Worm (Caenorhabditis elegans): ENCODE measurements around the gene ZK1248.11.

The ZK1248.11 gene

ce11 chrII:5801075-5801474 is 27.3 kb downstream of the ZK1248.11 start, which contains the start of the genes K05F1.9 and K05F1.1:
Gene K05F1.9, minus strand, starts transcription at chrII:5801175.
Gene K05F1.1, plus strand, starts transcription at chrII:5801382.
- TF ChIP-seq snpc-4 (tag; optimal IDR thresholded peaks at IDR 0.05) (no peak), nhr-84 (tag; optimal IDR thresholded peaks at IDR 0.05) (no peak), dpl-1 (GFP tag; optimal IDR thresholded peaks at IDR 0.05) (no peak), tlp-1 (tag; optimal IDR thresholded peaks at IDR 0.05) (no peak), pag-3 (tag; optimal IDR thresholded peaks at IDR 0.05; ENCODE audit: borderline replicate concordance, insufficient read depth) (no peak), isw-1 (GFP tag; IDR thresholded peaks at IDR 0.05) (no peak), aha-1 (tag; optimal IDR thresholded peaks at IDR 0.05) (no peak), ztf-11 (tag; optimal IDR thresholded peaks at IDR 0.05) (no peak), mab-9 (GFP tag; IDR thresholded peaks at IDR 0.05) (no peak), unc-62 (GFP tag; optimal IDR thresholded peaks at IDR 0.05) (no peak), ets-5 (GFP tag; IDR thresholded peaks at IDR 0.05) (no peak), nhr-85 (tag) (no peak), ceh-82 (tag; optimal IDR thresholded peaks at IDR 0.05) (no peak), C04F5.9 (tag; optimal IDR thresholded peaks at IDR 0.05) (no peak), efl-1 (optimal IDR thresholded peaks at IDR 0.05) (no peak), efl-1 (GFP tag; optimal IDR thresholded peaks at IDR 0.05 in 1 of 2) (no peak), hlh-4 (tag; optimal IDR thresholded peaks at IDR 0.05) (no peak), xbp-1 (tag; optimal IDR thresholded peaks at IDR 0.05) (no peak)

ce11 chrII:5799553-5799952 is 28.8 kb downstream of the ZK1248.11 start, which contains the start of gene K05F1.8:
Gene K05F1.8, minus strand, starts transcription at chrII:5799653.
- no peak for TF ChIP-seq tbx-2 (tag; optimal IDR thresholded peaks at IDR 0.05)
- TF ChIP-seq elt-3 (tag; optimal IDR thresholded peaks at IDR 0.05) = no peak
- no peak for TF ChIP-seq ztf-11 (tag; optimal IDR thresholded peaks at IDR 0.05)
- no peak for TF ChIP-seq mep-1 (tag; optimal IDR thresholded peaks at IDR 0.05)
- no peak for TF ChIP-seq skn-1 (tag; optimal IDR thresholded peaks at IDR 0.05)
- no peak for TF ChIP-seq snpc-4 (tag; optimal IDR thresholded peaks at IDR 0.05)
- no peak for TF ChIP-seq ceh-88 (GFP tag; IDR thresholded peaks at IDR 0.05)
- TF ChIP-seq snu-23 (GFP tag; optimal IDR thresholded peaks at IDR 0.05) = no peak
- no peak for TF ChIP-seq unc-130 (tag; optimal IDR thresholded peaks at IDR 0.05)
- no peak for TF ChIP-seq lin-39 (tag; optimal IDR thresholded peaks at IDR 0.05)
- no peak for TF ChIP-seq nhr-85 (tag)
- no peak for TF ChIP-seq egl-13 (tag; optimal IDR thresholded peaks at IDR 0.05)

ce11 chrII:5797348-5797977 is 30.9 kb downstream of the ZK1248.11 start, which contains the start of the genes msp-63 and msp-142:
Gene msp-63, minus strand, starts transcription at chrII:5797448.
Gene msp-142, plus strand, starts transcription at chrII:5797927.
- TF ChIP-seq ztf-11 (tag; optimal IDR thresholded peaks at IDR 0.05) = no peak
- no peak for TF ChIP-seq zag-1 (tag; optimal IDR thresholded peaks at IDR 0.05)
- no peak for TF ChIP-seq skn-1 (tag; optimal IDR thresholded peaks at IDR 0.05)
- no peak for TF ChIP-seq mab-9 (GFP tag; IDR thresholded peaks at IDR 0.05)
- TF ChIP-seq pqm-1 (tag; optimal IDR thresholded peaks at IDR 0.05) = no peak
- no peak for TF ChIP-seq nhr-12 (tag; optimal IDR thresholded peaks at IDR 0.05)

ce11 chrII:5794195-5794594 is 34.2 kb downstream of the ZK1248.11 start, which contains the start of gene acdh-8:
Gene acdh-8, plus strand, starts transcription at chrII:5794495.
- TF ChIP-seq fos-1 (tag; optimal IDR thresholded peaks at IDR 0.05) (no peak), pqm-1 (tag; optimal IDR thresholded peaks at IDR 0.05) (no peak), ztf-11 (tag; optimal IDR thresholded peaks at IDR 0.05) (no peak), hlh-17 (GFP tag; optimal IDR thresholded peaks at IDR 0.05; ENCODE audit: borderline replicate concordance) (no peak), blmp-1 (tag; optimal IDR thresholded peaks at IDR 0.05) (no peak), ceh-82 (tag; optimal IDR thresholded peaks at IDR 0.05) (no peak), unc-86 (tag; optimal IDR thresholded peaks at IDR 0.05) (no peak), egl-27 (tag; optimal IDR thresholded peaks at IDR 0.05) (no peak), nhr-84 (tag; optimal IDR thresholded peaks at IDR 0.05) (no peak), C04F5.9 (tag; optimal IDR thresholded peaks at IDR 0.05) (no peak), nhr-77 (tag; optimal IDR thresholded peaks at IDR 0.05) (no peak)

Data from whole organism, L1 larva.